Worm (Caenorhabditis elegans): ENCODE results near the gene tpk-1.

DNA sequence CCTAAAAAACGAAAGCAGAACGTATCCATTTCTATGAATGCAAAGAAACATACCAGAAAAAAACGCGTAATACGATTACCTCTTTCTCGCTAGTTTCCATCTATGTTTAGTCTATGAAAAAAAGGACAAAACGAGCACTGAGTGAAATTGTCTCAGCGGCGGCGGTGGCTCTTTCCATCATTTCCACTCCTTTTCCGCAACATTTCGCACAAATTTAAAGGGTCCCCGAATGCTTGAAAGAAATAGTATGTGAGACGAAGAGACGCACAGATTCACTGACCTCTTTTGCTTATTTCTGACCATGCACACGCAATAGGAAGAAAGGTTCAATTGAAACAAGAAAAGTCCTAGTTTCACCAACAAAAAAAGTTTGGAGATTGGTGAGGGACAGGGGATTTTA, 34.3 kb downstream of the tpk-1 start:
- TF ChIP-seq snpc-4 (tag; optimal IDR thresholded peaks at IDR 0.05) (no peak), lin-32 (GFP tag; optimal IDR thresholded peaks at IDR 0.05) (no peak), sptf-1 (tag; optimal IDR thresholded peaks at IDR 0.05) (no peak), unc-62 (GFP tag; optimal IDR thresholded peaks at IDR 0.05) (no peak), ztf-11 (tag; optimal IDR thresholded peaks at IDR 0.05) (no peak), nhr-237 (tag; optimal IDR thresholded peaks at IDR 0.05) (no peak), ceh-83 (GFP tag; optimal IDR thresholded peaks at IDR 0.05) (no peak), nhr-76 (tag; optimal IDR thresholded peaks at IDR 0.05) (no peak)

All from whole organism, mixed stage, embryonic.